Worm (Caenorhabditis elegans) whole organism, L2 larva: ENCODE results near the gene cal-1.

ENCODE experiments used
- R02D3.7 ChIP-seq: fragments of 150-350 bp; optimal IDR thresholded peaks from 2 replicates; lab custom pipeline; 2014; ENCODE audit warnings: missing biosample characterization, missing genetic modification characterization
- alr-1 ChIP-seq: fragments of 150-350 bp; optimal IDR thresholded peaks from 2 replicates; lab custom pipeline; 2014; ENCODE audit warnings: missing biosample characterization, missing genetic modification characterization
- elt-1 ChIP-seq: fragments of 150-350 bp; optimal IDR thresholded peaks from 2 replicates; lab custom pipeline; 2014; ENCODE audit warnings: missing biosample characterization, missing genetic modification characterization
- elt-3 ChIP-seq: sonication (generic microtip); optimal IDR thresholded peaks from 2 replicates; lab custom pipeline; 2017; ENCODE audit warnings: missing biosample characterization, missing genetic modification characterization
- nhr-12 ChIP-seq: fragments of 150-350 bp; optimal IDR thresholded peaks from 2 replicates; lab custom pipeline; 2014; ENCODE audit warnings: missing biosample characterization, missing genetic modification characterization
- nhr-77 ChIP-seq: fragments of 150-350 bp; optimal IDR thresholded peaks from 2 replicates; lab custom pipeline; 2014; ENCODE audit warnings: missing biosample characterization, missing genetic modification characterization

DNA sequence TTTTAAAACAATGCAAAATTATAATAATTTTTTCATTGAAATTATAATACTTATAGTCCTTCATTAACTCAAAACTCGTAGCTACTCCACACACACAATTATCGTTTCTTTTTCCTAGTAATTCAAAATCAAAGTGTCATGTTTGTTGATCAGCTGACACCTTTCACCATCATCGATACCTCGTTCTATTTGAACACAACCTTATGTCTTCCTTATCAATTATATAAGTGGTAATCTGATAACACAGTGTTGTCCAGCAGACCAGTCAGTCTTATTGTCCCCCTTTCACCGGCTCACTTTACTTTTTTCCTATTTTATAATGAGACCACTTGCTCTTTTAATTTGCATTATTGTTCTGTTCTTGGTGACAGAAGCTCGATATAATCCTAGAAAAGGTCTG, 4.3 kb downstream of the cal-1 start, which contains the start of the genes T28H10.2 and lgmn-1:
- no peak for TF ChIP-seq nhr-77 (tag; lab: Kevin White, UChicago)
- TF ChIP-seq nhr-12 (tag; lab: Kevin White, UChicago), result no peak
- no peak for TF ChIP-seq R02D3.7 (tag; lab: Kevin White, UChicago)
- TF ChIP-seq elt-1 (tag; lab: Kevin White, UChicago), result no peak
- TF ChIP-seq elt-3 (tag; lab: Kevin White, UChicago), result no peak
- TF ChIP-seq alr-1 (tag; lab: Kevin White, UChicago), result no peak
